Worm (Caenorhabditis elegans) whole organism, L4 larva: ENCODE results near the gene set-4.
A peak's percentile ranks its signal among the peaks of the same experiment; 100 is the strongest.

Source experiments
- D1046.2 ChIP-seq: fragments of 200-800 bp; sonication (Bioruptor generic); IDR thresholded peaks from 2 replicates; pipeline ENCODE4 v1.3.6; 2022; ENCODE audit warnings: missing genetic modification characterization, missing compliant biosample characterization
- F10B5.3 ChIP-seq: sonication (generic microtip); optimal IDR thresholded peaks from 2 replicates; lab custom pipeline; 2016; ENCODE audit warnings: mild to moderate bottlenecking, missing genetic modification characterization, missing compliant biosample characterization
- F26F4.8 ChIP-seq: fragments of 200-800 bp; sonication (Bioruptor generic); conservative IDR thresholded peaks from 2 replicates; pipeline ENCODE4 v1.3.6; 2022; ENCODE audit warnings: missing genetic modification characterization, missing compliant biosample characterization
- F37D6.2 ChIP-seq: sonication (generic microtip); optimal IDR thresholded peaks from 2 replicates; lab custom pipeline; 2016; ENCODE audit warnings: mild to moderate bottlenecking, missing genetic modification characterization, missing compliant biosample characterization
- F49E8.2 ChIP-seq: sonication (generic microtip); optimal IDR thresholded peaks from 2 replicates; lab custom pipeline; 2016; ENCODE audit warnings: missing compliant biosample characterization, mild to moderate bottlenecking, missing genetic modification characterization, borderline replicate concordance
- Y105C5A.15 ChIP-seq: fragments of 200-800 bp; sonication (Bioruptor generic); IDR thresholded peaks from 2 replicates; pipeline ENCODE4 v1.3.6; 2022; ENCODE audit warnings: missing genetic modification characterization, missing compliant biosample characterization
- Y75B8A.6 ChIP-seq: fragments of 200-800 bp; sonication (Bioruptor generic); IDR thresholded peaks from 2 replicates; pipeline ENCODE4 v1.3.6; 2022; ENCODE audit warnings: missing genetic modification reagents, missing genetic modification characterization, missing compliant biosample characterization
- ZK337.2 ChIP-seq: fragments of 200-800 bp; sonication (Bioruptor generic); IDR thresholded peaks from 2 replicates; pipeline ENCODE4 v1.3.6; 2022; ENCODE audit warnings: missing genetic modification reagents, missing genetic modification characterization, missing compliant biosample characterization
- aly-2 ChIP-seq: sonication (generic microtip); optimal IDR thresholded peaks from 2 replicates; lab custom pipeline; 2018; ENCODE audit warnings: missing biosample characterization, missing genetic modification characterization
- ceh-28 ChIP-seq: fragments of 150-350 bp; optimal IDR thresholded peaks from 2 replicates; lab custom pipeline; 2014; ENCODE audit warnings: missing biosample characterization, missing genetic modification reagents, missing genetic modification characterization
- ceh-32 ChIP-seq: sonication (generic microtip); optimal IDR thresholded peaks from 2 replicates; lab custom pipeline; 2016; ENCODE audit warnings: mild to moderate bottlenecking, missing genetic modification characterization, missing compliant biosample characterization; ENCODE audit not compliant: poor library complexity
- ceh-62 ChIP-seq: sonication (generic microtip); optimal IDR thresholded peaks from 2 replicates; lab custom pipeline; 2017; ENCODE audit warnings: missing biosample characterization, missing genetic modification characterization
- daf-16 ChIP-seq, 3 experiments: sonication (generic microtip); optimal IDR thresholded peaks; 2 replicates each; lab custom pipeline; 2016 to 2017; ENCODE audit warnings: missing genetic modification characterization in 3 of 3, missing genetic modification reagents in 3 of 3, mild to moderate bottlenecking in 2 of 3, missing compliant biosample characterization in 2 of 3, missing biosample characterization in 1 of 3, moderate library complexity in 1 of 3
- dmd-6 ChIP-seq: fragments of 200-800 bp; sonication (Bioruptor generic); IDR thresholded peaks from 2 replicates; pipeline ENCODE4 v1.3.6; 2022; ENCODE audit warnings: missing genetic modification reagents, missing genetic modification characterization, missing compliant biosample characterization
- dmd-9 ChIP-seq: fragments of 200-800 bp; sonication (Bioruptor generic); IDR thresholded peaks from 2 replicates; pipeline ENCODE4 v1.3.6; 2022; ENCODE audit warnings: missing genetic modification reagents, missing genetic modification characterization, missing compliant biosample characterization
- dve-1 ChIP-seq: sonication (generic microtip); optimal IDR thresholded peaks from 2 replicates; lab custom pipeline; 2017; ENCODE audit warnings: antibody characterized with exemption, mild to moderate bottlenecking, missing genetic modification characterization, missing compliant biosample characterization; ENCODE audit not compliant: insufficient read depth
- egl-43 ChIP-seq: fragments of 200-800 bp; sonication (Bioruptor generic); IDR thresholded peaks from 2 replicates; pipeline ENCODE4 v1.3.6; 2022; ENCODE audit warnings: missing genetic modification reagents, missing genetic modification characterization, missing compliant biosample characterization
- fkh-10 ChIP-seq: fragments of 150-350 bp; optimal IDR thresholded peaks from 2 replicates; lab custom pipeline; 2014; ENCODE audit warnings: missing biosample characterization, missing genetic modification reagents, missing genetic modification characterization
- fos-1 ChIP-seq: fragments of 150-350 bp; optimal IDR thresholded peaks from 2 replicates; lab custom pipeline; 2014; ENCODE audit warnings: missing biosample characterization, missing genetic modification characterization
- hif-1 ChIP-seq, 2 experiments: sonication (generic microtip); optimal IDR thresholded peaks; 2 replicates each; lab custom pipeline; 2016 to 2017; ENCODE audit warnings: missing compliant biosample characterization in 2 of 2, missing genetic modification characterization in 2 of 2, missing genetic modification reagents in 2 of 2, missing genotype in 2 of 2, mild to moderate bottlenecking in 1 of 2
- hlh-11 ChIP-seq: fragments of 200-800 bp; sonication (Bioruptor generic); optimal IDR thresholded peaks from 2 replicates; lab custom pipeline; 2018; ENCODE audit warnings: mild to moderate bottlenecking, missing genetic modification characterization, missing compliant biosample characterization
- hmg-1.1 ChIP-seq: fragments of 200-800 bp; sonication (Bioruptor generic); IDR thresholded peaks from 2 replicates; pipeline ENCODE4 v1.3.6; 2022; ENCODE audit warnings: missing genetic modification reagents, missing genetic modification characterization, missing compliant biosample characterization
- jun-1 ChIP-seq: fragments of 150-350 bp; optimal IDR thresholded peaks from 2 replicates; lab custom pipeline; 2014; ENCODE audit warnings: missing biosample characterization, missing genetic modification reagents, missing genetic modification characterization
- lim-7 ChIP-seq: fragments of 200-800 bp; sonication (Bioruptor generic); IDR thresholded peaks from 2 replicates; pipeline ENCODE4 v1.3.6; 2022; ENCODE audit warnings: missing genetic modification characterization, missing compliant biosample characterization
- lin-15B ChIP-seq: fragments of 150-350 bp; sonication (generic microtip); optimal IDR thresholded peaks from 3 replicates; lab custom pipeline; 2014; ENCODE audit warnings: missing biosample characterization, missing genetic modification characterization
- lin-38 ChIP-seq: fragments of 200-800 bp; sonication (Bioruptor generic); IDR thresholded peaks from 2 replicates; pipeline ENCODE4 v1.3.6; 2022; ENCODE audit warnings: missing genetic modification reagents, missing genetic modification characterization, missing compliant biosample characterization
- lsy-2 ChIP-seq, 2 experiments: fragments of 150-350 bp in 1 of 2; sonication (generic microtip) in 1 of 2; optimal IDR thresholded peaks; 2 replicates each; lab custom pipeline; 2014 to 2017; ENCODE audit warnings: missing biosample characterization in 2 of 2, missing genetic modification characterization in 2 of 2
- madf-9 ChIP-seq: fragments of 200-800 bp; sonication (Bioruptor generic); conservative IDR thresholded peaks from 2 replicates; pipeline ENCODE4 v1.3.6; 2022; ENCODE audit warnings: missing genetic modification reagents, missing genetic modification characterization, missing compliant biosample characterization
- mep-1 ChIP-seq: fragments of 150-350 bp; sonication (generic microtip); optimal IDR thresholded peaks from 3 replicates; lab custom pipeline; 2014; ENCODE audit warnings: missing biosample characterization, missing genetic modification characterization
- mes-2 ChIP-seq: sonication (generic microtip); optimal IDR thresholded peaks from 2 replicates; lab custom pipeline; 2016; ENCODE audit warnings: missing genotype, mild to moderate bottlenecking, missing genetic modification characterization, missing compliant biosample characterization; ENCODE audit not compliant: poor library complexity, severe bottlenecking
- nhr-10 ChIP-seq: fragments of 150-350 bp; optimal IDR thresholded peaks from 2 replicates; lab custom pipeline; 2014; ENCODE audit warnings: missing biosample characterization, missing genetic modification characterization
- nhr-102 ChIP-seq: sonication (generic microtip); optimal IDR thresholded peaks from 2 replicates; lab custom pipeline; 2016; ENCODE audit warnings: mild to moderate bottlenecking, missing genetic modification characterization, moderate library complexity, missing compliant biosample characterization
- nhr-11 ChIP-seq: fragments of 150-350 bp; optimal IDR thresholded peaks from 2 replicates; lab custom pipeline; 2014; ENCODE audit warnings: missing biosample characterization, missing genetic modification characterization
- nhr-25 ChIP-seq: sonication (generic microtip); optimal IDR thresholded peaks from 2 replicates; lab custom pipeline; 2017; ENCODE audit warnings: missing genetic modification characterization, mild to moderate bottlenecking, missing compliant biosample characterization, antibody characterized with exemption, moderate library complexity, borderline replicate concordance; ENCODE audit not compliant: insufficient read depth
- nhr-42 ChIP-seq: fragments of 200-800 bp; sonication (Bioruptor generic); IDR thresholded peaks from 2 replicates; pipeline ENCODE4 v1.3.6; 2022; ENCODE audit warnings: missing genetic modification characterization, missing compliant biosample characterization
- nhr-6 ChIP-seq: fragments of 150-350 bp; optimal IDR thresholded peaks from 2 replicates; lab custom pipeline; 2014; ENCODE audit warnings: missing biosample characterization, missing genetic modification characterization
- nhr-76 ChIP-seq: fragments of 150-350 bp; optimal IDR thresholded peaks from 2 replicates; lab custom pipeline; 2014; ENCODE audit warnings: missing biosample characterization, missing genetic modification characterization
- pha-4 ChIP-seq, 2 experiments: fragments of 150-350 bp in 1 of 2; fragments of 200-800 bp in 1 of 2; sonication (Bioruptor generic) in 1 of 2; IDR thresholded peaks in 1 of 2; optimal IDR thresholded peaks in 1 of 2; 2 replicates each; pipeline versions ENCODE4 v1.3.6 to Lab custom; 2014 to 2022; ENCODE audit warnings: missing genetic modification characterization in 2 of 2, missing genetic modification reagents in 2 of 2, missing biosample characterization in 1 of 2, missing compliant biosample characterization in 1 of 2
- php-3 ChIP-seq: fragments of 200-800 bp; sonication (Bioruptor generic); IDR thresholded peaks from 2 replicates; pipeline ENCODE4 v1.3.6; 2022; ENCODE audit warnings: missing genetic modification reagents, missing genetic modification characterization, missing compliant biosample characterization
- saeg-2 ChIP-seq: fragments of 200-800 bp; sonication (Bioruptor generic); IDR thresholded peaks from 2 replicates; pipeline ENCODE4 v1.3.6; 2022; ENCODE audit warnings: missing genetic modification reagents, missing genetic modification characterization, missing compliant biosample characterization
- sdz-12 ChIP-seq: fragments of 200-800 bp; sonication (Bioruptor generic); optimal IDR thresholded peaks from 2 replicates; lab custom pipeline; 2018; ENCODE audit warnings: mild to moderate bottlenecking, missing genetic modification characterization, missing compliant biosample characterization
- set-16 ChIP-seq: fragments of 200-800 bp; sonication (Bioruptor generic); IDR thresholded peaks from 2 replicates; pipeline ENCODE4 v1.3.6; 2022; ENCODE audit warnings: missing genetic modification reagents, missing genetic modification characterization, missing compliant biosample characterization
- spr-1 ChIP-seq: sonication (generic microtip); optimal IDR thresholded peaks from 2 replicates; lab custom pipeline; 2016; ENCODE audit warnings: mild to moderate bottlenecking, missing genetic modification characterization, missing compliant biosample characterization
- spr-3 ChIP-seq: fragments of 200-800 bp; sonication (Bioruptor generic); optimal IDR thresholded peaks from 2 replicates; lab custom pipeline; 2018; ENCODE audit warnings: mild to moderate bottlenecking, missing genetic modification characterization, missing compliant biosample characterization
- tag-97 ChIP-seq: fragments of 200-800 bp; sonication (Bioruptor generic); IDR thresholded peaks from 2 replicates; pipeline ENCODE4 v1.3.6; 2022; ENCODE audit warnings: missing genetic modification characterization, missing compliant biosample characterization
- unc-130 ChIP-seq: sonication (generic microtip); optimal IDR thresholded peaks from 2 replicates; lab custom pipeline; 2016; ENCODE audit warnings: missing genetic modification reagents, missing genetic modification characterization, missing compliant biosample characterization
- vab-7 ChIP-seq: fragments of 200-800 bp; sonication (Bioruptor generic); IDR thresholded peaks from 2 replicates; pipeline ENCODE4 v1.3.6; 2022; ENCODE audit warnings: missing genetic modification reagents, missing genetic modification characterization, missing compliant biosample characterization
- zag-1 ChIP-seq: fragments of 150-350 bp; optimal IDR thresholded peaks from 2 replicates; lab custom pipeline; 2014; ENCODE audit warnings: missing biosample characterization, missing genetic modification characterization
- ztf-11 ChIP-seq: fragments of 150-350 bp; optimal IDR thresholded peaks from 2 replicates; lab custom pipeline; 2014; ENCODE audit warnings: missing biosample characterization, missing genetic modification characterization
- ztf-7 ChIP-seq: fragments of 150-350 bp; optimal IDR thresholded peaks from 2 replicates; lab custom pipeline; 2014; ENCODE audit warnings: missing biosample characterization, missing genetic modification characterization

The set-4 gene

ce11 chrII:6327317-6327716, 3.8 kb downstream of the set-4 start (continued):
- TF ChIP-seq nhr-102 (tag; lab: Kevin White, UChicago) (peak; percentile 60), ztf-7 (no peak), vab-7 (no peak), lim-7 (no peak), F37D6.2 (tag; lab: Kevin White, UChicago) (no peak), dmd-6 (GFP tag; lab: Robert Waterston, UW) (peak; percentile 89), dve-1 (peak; percentile 75), saeg-2 (GFP tag; lab: Robert Waterston, UW) (0 out of 2 replicates have a peak, but pooled peaks have one; percentile 58), pha-4 (GFP tag; IDR thresholded peaks at IDR 0.05; lab: Robert Waterston, UW) (no peak), pha-4 (tag; optimal IDR thresholded peaks at IDR 0.05; lab: Kevin White, UChicago) (no peak), nhr-10 (tag; lab: Kevin White, UChicago) (no peak), jun-1 (tag; lab: Kevin White, UChicago) (no peak), spr-3 (GFP tag; lab: Kevin White, UChicago) (no peak), lin-38 (no peak), nhr-25 (tag; lab: Kevin White, UChicago) (no peak), ceh-32 (no peak), Y75B8A.6 (GFP tag; lab: Robert Waterston, UW) (no peak), Y105C5A.15 (no peak), D1046.2 (GFP tag; lab: Robert Waterston, UW) (no peak), fos-1 (tag; lab: Kevin White, UChicago) (no peak), madf-9 (GFP tag; lab: Robert Waterston, UW) (no peak), unc-130 (no peak), lin-15B (tag; lab: Kevin White, UChicago) (no peak), daf-16 (GFP tag; optimal IDR thresholded peaks at IDR 0.05; lab: Kevin White, UChicago) (peak in 1 of 2 experiments; percentile 55), daf-16 (tag; optimal IDR thresholded peaks at IDR 0.05; lab: Kevin White, UChicago) (peak; percentile 59), F10B5.3 (tag; lab: Kevin White, UChicago) (no peak), lsy-2 (tag; optimal IDR thresholded peaks at IDR 0.05; lab: Kevin White, UChicago) (peak in 1 of 2 experiments; percentile 17), ceh-28 (tag; lab: Kevin White, UChicago) (no peak), zag-1 (tag; lab: Kevin White, UChicago) (no peak), ZK337.2 (no peak), hlh-11 (tag; lab: Kevin White, UChicago) (peak; percentile 88), php-3 (peak; percentile 80), dmd-9 (GFP tag; lab: Robert Waterston, UW) (no peak), mep-1 (tag; lab: Kevin White, UChicago) (no peak), tag-97 (no peak), ztf-11 (tag; lab: Kevin White, UChicago) (no peak), nhr-76 (no peak), fkh-10 (GFP tag; lab: Kevin White, UChicago) (no peak), spr-1 (tag; lab: Kevin White, UChicago) (no peak), F26F4.8 (GFP tag; lab: Robert Waterston, UW) (no peak), nhr-11 (tag; lab: Kevin White, UChicago) (no peak), ceh-62 (no peak), hmg-1.1 (GFP tag; lab: Robert Waterston, UW) (no peak), set-16 (GFP tag; lab: Robert Waterston, UW) (no peak), hif-1 (tag; optimal IDR thresholded peaks at IDR 0.05; lab: Kevin White, UChicago) (no peak), nhr-42 (no peak), sdz-12 (GFP tag; lab: Kevin White, UChicago) (no peak), egl-43 (no peak), nhr-6 (no peak), F49E8.2 (tag; lab: Kevin White, UChicago) (no peak), mes-2 (tag; lab: Kevin White, UChicago) (peak; percentile 32), aly-2 (tag; lab: Kevin White, UChicago) (no peak)
